Worm (Caenorhabditis elegans): Measurements from ENCODE around the gene D1054.8.

D1054.8 gene

ce11 chrV:10760839-10761238 is 23.3 kb upstream of the D1054.8 start:
- no peak for TF ChIP-seq ces-1 (GFP tag; optimal IDR thresholded peaks at IDR 0.05)
- no peak for TF ChIP-seq bed-3 (GFP tag; optimal IDR thresholded peaks at IDR 0.05)
- no peak for TF ChIP-seq blmp-1 (tag; optimal IDR thresholded peaks at IDR 0.05)
- TF ChIP-seq nhr-2 (tag; optimal IDR thresholded peaks at IDR 0.05): no peak
- TF ChIP-seq zip-8 (tag; optimal IDR thresholded peaks at IDR 0.05): no peak
- no peak for TF ChIP-seq snpc-4 (tag; optimal IDR thresholded peaks at IDR 0.05)
- no peak for TF ChIP-seq ceh-39 (tag; optimal IDR thresholded peaks at IDR 0.05)
- TF ChIP-seq ztf-11 (tag; optimal IDR thresholded peaks at IDR 0.05): no peak
- TF ChIP-seq M03D4.4 (tag; optimal IDR thresholded peaks at IDR 0.05): no peak
- TF ChIP-seq mep-1 (tag; optimal IDR thresholded peaks at IDR 0.05): no peak
- no peak for TF ChIP-seq mab-5 (tag; optimal IDR thresholded peaks at IDR 0.05)
- TF ChIP-seq lsy-2 (tag; optimal IDR thresholded peaks at IDR 0.05): no peak
- TF ChIP-seq ham-2 (GFP tag; optimal IDR thresholded peaks at IDR 0.05): no peak
- TF ChIP-seq pha-4 (tag; optimal IDR thresholded peaks at IDR 0.05): no peak
- no peak for TF ChIP-seq elt-3 (tag; optimal IDR thresholded peaks at IDR 0.05)
- no peak for TF ChIP-seq elt-1 (tag; optimal IDR thresholded peaks at IDR 0.05; ENCODE audit: borderline replicate concordance, insufficient read depth)
- no peak for TF ChIP-seq nhr-28 (tag; optimal IDR thresholded peaks at IDR 0.05)

ce11 chrV:10762695-10763094 is 21.4 kb upstream of the D1054.8 start, which contains the start of gene sre-6:
sre-6 (minus strand) TSS chrV:10762795.
- no peak for TF ChIP-seq cnd-1 (tag; optimal IDR thresholded peaks at IDR 0.05)
- no peak for TF ChIP-seq unc-62 (GFP tag; optimal IDR thresholded peaks at IDR 0.05)
- no peak for TF ChIP-seq drap-1 (GFP tag; optimal IDR thresholded peaks at IDR 0.05)
- TF ChIP-seq nhr-237 (tag; optimal IDR thresholded peaks at IDR 0.05): no peak
- TF ChIP-seq nhr-12 (tag; optimal IDR thresholded peaks at IDR 0.05): no peak
- TF ChIP-seq unc-120 (tag; optimal IDR thresholded peaks at IDR 0.05; ENCODE audit: poor library complexity, severe bottlenecking): no peak
- TF ChIP-seq nhr-76 (tag; optimal IDR thresholded peaks at IDR 0.05): no peak
- TF ChIP-seq ceh-43 (GFP tag; optimal IDR thresholded peaks at IDR 0.05): no peak
- TF ChIP-seq ham-2 (GFP tag; optimal IDR thresholded peaks at IDR 0.05): no peak
- no peak for TF ChIP-seq zip-8 (tag; optimal IDR thresholded peaks at IDR 0.05)
- TF ChIP-seq ceh-39 (tag; optimal IDR thresholded peaks at IDR 0.05): no peak
- TF ChIP-seq unc-39 (tag; optimal IDR thresholded peaks at IDR 0.05): no peak
- TF ChIP-seq sptf-1 (tag; optimal IDR thresholded peaks at IDR 0.05): no peak
- no peak for TF ChIP-seq nhr-28 (tag; optimal IDR thresholded peaks at IDR 0.05)
- TF ChIP-seq elt-3 (tag; optimal IDR thresholded peaks at IDR 0.05): no peak
- no peak for TF ChIP-seq lsy-2 (tag; optimal IDR thresholded peaks at IDR 0.05)

- no peak for TF ChIP-seq unc-62 (GFP tag; optimal IDR thresholded peaks at IDR 0.05)
- TF ChIP-seq pha-4 (tag; optimal IDR thresholded peaks at IDR 0.05): no peak
- no peak for TF ChIP-seq ham-2 (GFP tag; optimal IDR thresholded peaks at IDR 0.05)
- no peak for TF ChIP-seq M03D4.4 (tag; optimal IDR thresholded peaks at IDR 0.05)
- TF ChIP-seq ceh-43 (GFP tag; optimal IDR thresholded peaks at IDR 0.05): no peak
- TF ChIP-seq mab-5 (tag; optimal IDR thresholded peaks at IDR 0.05): no peak
- TF ChIP-seq ceh-39 (tag; optimal IDR thresholded peaks at IDR 0.05): no peak
- TF ChIP-seq nhr-2 (tag; optimal IDR thresholded peaks at IDR 0.05): no peak
Measured at ce11 chrV:10764066-10764465, 20.0 kb upstream of the D1054.8 start, which contains the start of gene ocr-1. ocr-1 (plus strand) TSS chrV:10764366.

- TF ChIP-seq pha-4 (tag; optimal IDR thresholded peaks at IDR 0.05): no peak
- no peak for TF ChIP-seq nhr-28 (tag; optimal IDR thresholded peaks at IDR 0.05)
- no peak for TF ChIP-seq nhr-12 (tag; optimal IDR thresholded peaks at IDR 0.05)
- no peak for TF ChIP-seq nhr-2 (tag; optimal IDR thresholded peaks at IDR 0.05)
- TF ChIP-seq mep-1 (tag; optimal IDR thresholded peaks at IDR 0.05): no peak
- peak; percentile 94 for TF ChIP-seq zip-8 (tag; optimal IDR thresholded peaks at IDR 0.05)
- TF ChIP-seq unc-39 (tag; optimal IDR thresholded peaks at IDR 0.05): no peak
Measured at ce11 chrV:10768892-10769291, 15.2 kb upstream of the D1054.8 start.

- peak; percentile 15 for TF ChIP-seq mep-1 (tag; optimal IDR thresholded peaks at IDR 0.05)
- TF ChIP-seq ham-2 (GFP tag; optimal IDR thresholded peaks at IDR 0.05): no peak
- TF ChIP-seq hlh-1 (tag; optimal IDR thresholded peaks at IDR 0.05): no peak
- TF ChIP-seq ces-1 (GFP tag; optimal IDR thresholded peaks at IDR 0.05): peak; percentile 85
- TF ChIP-seq mab-5 (tag; optimal IDR thresholded peaks at IDR 0.05): no peak
Measured at ce11 chrV:10770026-10770425, 14.1 kb upstream of the D1054.8 start, which contains the start of the genes D1054.1 and pas-2. D1054.1 (minus strand) TSS chrV:10770217. pas-2 (plus strand) TSS chrV:10770368.

- no peak for TF ChIP-seq nhr-28 (tag; optimal IDR thresholded peaks at IDR 0.05)
- TF ChIP-seq tbx-8 (GFP tag; optimal IDR thresholded peaks at IDR 0.05): no peak
- TF ChIP-seq elt-1 (tag; optimal IDR thresholded peaks at IDR 0.05; ENCODE audit: borderline replicate concordance, insufficient read depth): no peak
- TF ChIP-seq nhr-2 (tag; optimal IDR thresholded peaks at IDR 0.05): no peak
- no peak for TF ChIP-seq nhr-76 (tag; optimal IDR thresholded peaks at IDR 0.05)
- no peak for TF ChIP-seq ceh-43 (GFP tag; optimal IDR thresholded peaks at IDR 0.05)
- TF ChIP-seq unc-39 (tag; optimal IDR thresholded peaks at IDR 0.05): no peak
- TF ChIP-seq bed-3 (GFP tag; optimal IDR thresholded peaks at IDR 0.05): no peak
- TF ChIP-seq nhr-237 (tag; optimal IDR thresholded peaks at IDR 0.05): no peak
- no peak for TF ChIP-seq lsy-2 (tag; optimal IDR thresholded peaks at IDR 0.05)
- TF ChIP-seq mep-1 (tag; optimal IDR thresholded peaks at IDR 0.05): no peak
- TF ChIP-seq blmp-1 (tag; optimal IDR thresholded peaks at IDR 0.05): no peak
- TF ChIP-seq hlh-1 (tag; optimal IDR thresholded peaks at IDR 0.05): no peak
- no peak for TF ChIP-seq ztf-11 (tag; optimal IDR thresholded peaks at IDR 0.05)
Measured at ce11 chrV:10771390-10771789, 12.7 kb upstream of the D1054.8 start, which contains the start of gene D1054.3. D1054.3 (plus strand) TSS chrV:10771451.

Measured in whole organism, mixed stage, embryonic.